Worm (Caenorhabditis elegans) whole organism, L1 larva: Measurements from ENCODE around the gene srz-91.

Source experiments
- jun-1 ChIP-seq: fragments of 150-350 bp; optimal IDR thresholded peaks from 2 replicates; lab custom pipeline; 2014; ENCODE audit warnings: missing biosample characterization, missing genetic modification reagents, missing genetic modification characterization
- nhr-12 ChIP-seq: sonication (generic microtip); optimal IDR thresholded peaks from 2 replicates; lab custom pipeline; 2017; ENCODE audit warnings: missing biosample characterization, missing genetic modification characterization

DNA sequence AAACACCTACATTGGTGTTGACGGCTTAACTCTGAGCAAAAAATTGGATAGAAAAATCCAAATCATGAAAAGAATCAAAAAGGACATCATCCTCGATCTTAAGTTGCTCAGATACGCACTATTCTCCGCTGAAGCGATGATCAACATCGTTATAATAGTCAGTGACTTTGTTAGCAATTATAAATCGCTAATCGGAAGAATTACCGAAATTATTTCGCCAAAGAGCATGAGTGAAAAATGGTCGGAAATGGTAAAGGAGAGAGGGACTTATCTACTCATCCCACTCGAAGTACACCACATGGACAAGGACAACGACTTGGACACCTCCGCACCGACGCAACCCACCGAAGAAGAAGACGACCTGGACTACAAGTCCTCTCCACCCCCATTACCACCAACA, 27.9 kb upstream of the srz-91 start:
- TF ChIP-seq nhr-12 (no peak), jun-1 (no peak)
